Fruit fly (Drosophila melanogaster): ENCODE data around the gene CG17202.

The CG17202 gene

DNA sequence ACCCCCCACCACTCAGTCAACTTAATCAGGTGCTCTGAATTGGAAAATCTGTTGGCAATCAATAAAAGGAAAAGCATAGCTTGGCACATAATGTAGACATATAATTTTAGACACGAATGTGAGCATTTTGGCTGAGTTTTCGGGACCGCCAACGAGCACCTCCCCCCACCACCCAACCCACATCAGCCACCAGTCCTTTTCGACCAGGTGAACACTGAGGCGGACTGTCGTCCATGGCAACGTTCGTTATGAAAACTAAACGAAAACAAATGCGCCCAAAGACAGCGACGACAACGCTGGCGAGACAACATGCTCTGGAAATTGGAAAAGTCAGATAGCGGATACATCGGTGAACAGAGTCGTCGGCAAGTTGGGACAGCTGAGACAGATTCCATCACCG, 39.5 kb upstream of the CG17202 start, which contains the start of gene GstD11:
TSS of gene GstD11 (plus strand) at position 301 of the 400 bp plus-strand sequence.
- no peak for TF ChIP-seq dmrt93B (GFP tag; optimal IDR thresholded peaks at IDR 0.05)
- TF ChIP-seq usp (GFP tag; optimal IDR thresholded peaks at IDR 0.05) = no peak
- TF ChIP-seq sv (GFP tag; optimal IDR thresholded peaks at IDR 0.05) = no peak
- TF ChIP-seq Myc (optimal IDR thresholded peaks at IDR 0.05) = no peak
- no peak for TF ChIP-seq Hnf4 (GFP tag; optimal IDR thresholded peaks at IDR 0.05)
- TF ChIP-seq pan (optimal IDR thresholded peaks at IDR 0.05) = no peak
- TF ChIP-seq dl (GFP tag; optimal IDR thresholded peaks at IDR 0.05; ENCODE audit: insufficient read depth in 1 of 2, partially characterized antibody in 2 of 2) = no peak
- no peak for TF ChIP-seq sage (GFP tag; optimal IDR thresholded peaks at IDR 0.05)
- TF ChIP-seq HLH106 (tag; optimal IDR thresholded peaks at IDR 0.05) = no peak
- TF ChIP-seq Hr83 (GFP tag; optimal IDR thresholded peaks at IDR 0.05; ENCODE audit: poor library complexity, severe bottlenecking) = no peak
- no peak for TF ChIP-seq CrebA (GFP tag; optimal IDR thresholded peaks at IDR 0.05; ENCODE audit: borderline replicate concordance)
- TF ChIP-seq lola (GFP tag; optimal IDR thresholded peaks at IDR 0.05) = no peak
- no peak for TF ChIP-seq jim (GFP tag; optimal IDR thresholded peaks at IDR 0.05)
- TF ChIP-seq Jra (GFP tag; optimal IDR thresholded peaks at IDR 0.05) = no peak
- no peak for TF ChIP-seq ey (GFP tag; optimal IDR thresholded peaks at IDR 0.05)
- no peak for TF ChIP-seq tai (GFP tag; optimal IDR thresholded peaks at IDR 0.05)
- no peak for TF ChIP-seq woc (GFP tag; optimal IDR thresholded peaks at IDR 0.05)

DNA sequence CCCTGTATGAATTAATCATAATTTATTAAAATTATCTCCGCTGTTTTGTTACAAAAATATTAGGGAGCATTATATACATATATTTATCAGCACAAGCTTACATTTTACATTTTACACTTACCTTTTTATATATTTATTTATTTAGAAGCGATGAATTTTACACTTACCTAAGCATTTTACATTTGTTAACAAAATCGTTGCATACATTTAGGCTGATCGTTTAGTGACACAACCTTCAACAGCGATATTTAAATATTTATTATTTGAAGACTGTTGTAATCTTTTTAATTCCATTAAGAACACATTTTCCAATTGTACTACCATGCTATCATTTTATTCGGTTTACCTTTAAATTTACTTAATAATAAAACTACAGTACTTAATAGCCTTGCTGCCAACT, 38.8 kb upstream of the CG17202 start:
- TF ChIP-seq Rel (GFP tag; optimal IDR thresholded peaks at IDR 0.05) (no peak), Rel (tag; optimal IDR thresholded peaks at IDR 0.05) (peak; percentile 87), psq (GFP tag; optimal IDR thresholded peaks at IDR 0.05) (no peak), CrebA (GFP tag; optimal IDR thresholded peaks at IDR 0.05; ENCODE audit: borderline replicate concordance) (peak; percentile 14), Vsx2 (GFP tag; optimal IDR thresholded peaks at IDR 0.05; ENCODE audit: partially characterized antibody) (no peak), Jra (GFP tag; optimal IDR thresholded peaks at IDR 0.05) (no peak), h (GFP tag; optimal IDR thresholded peaks at IDR 0.05) (no peak), tai (GFP tag; optimal IDR thresholded peaks at IDR 0.05) (no peak), usp (GFP tag; optimal IDR thresholded peaks at IDR 0.05) (no peak), sage (GFP tag; optimal IDR thresholded peaks at IDR 0.05) (no peak), dl (GFP tag; optimal IDR thresholded peaks at IDR 0.05; ENCODE audit: insufficient read depth in 1 of 2, partially characterized antibody in 2 of 2) (no peak), Hnf4 (GFP tag; optimal IDR thresholded peaks at IDR 0.05) (no peak), Dif (GFP tag; optimal IDR thresholded peaks at IDR 0.05; ENCODE audit: partially characterized antibody) (no peak)

DNA sequence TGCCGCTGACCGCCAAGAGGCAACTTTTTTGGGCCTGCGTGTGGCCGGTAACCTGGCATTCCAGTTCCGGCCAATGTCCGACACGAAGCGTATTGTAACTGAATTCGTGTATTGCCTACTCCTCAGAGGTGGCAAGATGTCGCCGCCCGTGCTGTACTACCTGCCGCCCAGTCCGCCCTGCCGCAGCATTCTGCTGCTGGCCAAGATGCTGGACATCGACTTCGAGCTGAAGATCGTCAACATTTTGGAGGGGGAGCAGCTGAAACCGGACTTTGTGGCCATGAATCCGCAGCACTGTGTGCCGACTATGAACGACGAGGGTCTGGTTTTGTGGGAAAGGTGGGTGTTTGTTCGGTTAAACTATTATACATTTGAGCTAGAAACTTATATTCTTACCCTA, 38.3 kb upstream of the CG17202 start:
- TF ChIP-seq fru (GFP tag; optimal IDR thresholded peaks at IDR 0.05) (no peak), Abd-B (GFP tag; optimal IDR thresholded peaks at IDR 0.05) (no peak), OdsH (GFP tag; optimal IDR thresholded peaks at IDR 0.05) (no peak), Jra (GFP tag; optimal IDR thresholded peaks at IDR 0.05) (no peak), usp (GFP tag; optimal IDR thresholded peaks at IDR 0.05) (no peak), HLH106 (tag; optimal IDR thresholded peaks at IDR 0.05) (no peak), GATAd (GFP tag; optimal IDR thresholded peaks at IDR 0.05) (no peak), psq (GFP tag; optimal IDR thresholded peaks at IDR 0.05) (no peak), ey (GFP tag; optimal IDR thresholded peaks at IDR 0.05) (no peak), brk (GFP tag; optimal IDR thresholded peaks at IDR 0.05) (no peak), rgr (GFP tag; optimal IDR thresholded peaks at IDR 0.05) (no peak), dsf (GFP tag; optimal IDR thresholded peaks at IDR 0.05; ENCODE audit: borderline replicate concordance) (no peak), Hr83 (GFP tag; optimal IDR thresholded peaks at IDR 0.05; ENCODE audit: poor library complexity, severe bottlenecking) (no peak), pan (optimal IDR thresholded peaks at IDR 0.05) (no peak), tai (GFP tag; optimal IDR thresholded peaks at IDR 0.05) (no peak), CG9705 (GFP tag; optimal IDR thresholded peaks at IDR 0.05) (no peak), woc (GFP tag; optimal IDR thresholded peaks at IDR 0.05) (no peak), br (GFP tag; optimal IDR thresholded peaks at IDR 0.05) (no peak)

DNA sequence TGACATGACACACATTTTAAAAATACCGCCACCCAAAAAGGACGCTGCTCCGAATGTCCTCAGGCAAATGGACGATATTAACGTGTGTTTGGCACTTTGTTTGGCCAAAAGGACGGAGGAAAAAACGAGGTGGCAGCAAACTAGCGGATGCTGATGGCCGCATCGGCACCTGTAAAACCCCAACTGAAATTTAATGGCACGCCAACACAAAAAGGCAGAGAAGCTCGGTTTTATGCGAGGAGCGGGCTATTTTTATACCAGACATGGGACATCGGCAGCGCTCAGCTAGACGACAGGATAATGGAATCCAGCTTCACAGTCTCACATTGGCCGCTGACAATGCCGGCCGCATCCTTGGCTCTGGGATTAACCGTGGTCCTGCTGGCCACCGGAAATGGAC, 36.6 kb upstream of the CG17202 start, which contains the start of gene Sol1:
TSS of gene Sol1 (plus strand) at position 301 of the 400 bp plus-strand sequence.
- TF ChIP-seq Jra (GFP tag; optimal IDR thresholded peaks at IDR 0.05) (no peak), HLH106 (tag; optimal IDR thresholded peaks at IDR 0.05) (no peak), Dfd (GFP tag; optimal IDR thresholded peaks at IDR 0.05) (no peak), usp (GFP tag; optimal IDR thresholded peaks at IDR 0.05) (no peak), CG32264 (GFP tag; optimal IDR thresholded peaks at IDR 0.05) (no peak), jim (GFP tag; optimal IDR thresholded peaks at IDR 0.05) (no peak)
